Fruit fly (Drosophila melanogaster) Kc167 (cell line): Measurements from ENCODE around the gene CG31199.

Experiments
- Myc ChIP-seq: fragments of >200 bp; optimal IDR thresholded peaks from 2 replicates; lab custom pipeline; 2017; ENCODE audit warnings: missing external identifiers
- h ChIP-seq: fragments of >200 bp; optimal IDR thresholded peaks from 3 replicates; lab custom pipeline; 2018; ENCODE audit warnings: missing external identifiers
- insv ChIP-seq: fragments of >200 bp; optimal IDR thresholded peaks from 3 replicates; lab custom pipeline; 2018; ENCODE audit warnings: missing external identifiers
- psq ChIP-seq: fragments of >200 bp; optimal IDR thresholded peaks from 2 replicates; lab custom pipeline; 2017; ENCODE audit warnings: missing external identifiers

- TF ChIP-seq Myc (lab: Kevin White, UChicago) (no peak), psq (lab: Kevin White, UChicago) (no peak), h (lab: Kevin White, UChicago) (no peak), insv (lab: Kevin White, UChicago) (no peak)
These were observed 47.6 kb upstream of the CG31199 start for dm6 chr3R:20791212-20791789.
